3 worm cellular contexts compared by ENCODE assay signal in the genomic region with DNA sequence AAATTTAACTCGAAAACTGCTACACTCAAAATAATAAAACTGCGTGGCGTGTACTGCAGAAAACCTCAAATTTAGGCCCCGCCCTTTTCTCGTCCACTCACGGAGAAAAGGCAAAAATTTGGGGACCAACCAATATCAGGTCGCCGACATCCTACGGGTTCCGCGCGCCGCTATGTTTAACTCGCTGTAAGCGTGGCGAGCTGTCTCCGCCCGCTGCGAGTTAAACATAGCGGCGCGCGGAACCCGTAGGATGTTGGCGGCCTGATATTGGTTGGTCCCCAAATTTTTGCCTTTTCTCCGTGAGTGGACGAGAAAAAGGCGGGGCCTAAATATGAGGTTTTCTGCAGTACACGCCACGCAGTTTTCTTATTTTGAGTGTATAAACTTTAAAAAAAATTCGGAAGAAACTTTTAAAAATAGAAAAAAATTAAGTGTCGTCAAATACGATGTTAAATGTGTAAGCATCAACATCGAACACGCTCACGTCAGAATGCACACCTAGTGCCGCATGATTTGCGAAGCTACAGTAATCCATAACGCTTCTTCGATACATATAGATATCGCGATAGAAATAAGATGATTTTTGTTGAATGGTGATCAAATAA.
TF ChIP-seq lines count a peak whose summit lies in the region.

No protein-coding gene starts in this region.

TF ChIP-seq in whole organism, L1 larva, 84 proteins besides CTCF, POLR2A, EP300 and RAD21:
- TF ChIP-seq snpc-4 (tag; optimal IDR thresholded peaks at IDR 0.05; lab: Kevin White, UChicago) = peak; percentile 67

TF ChIP-seq in whole organism, L4 larva, 104 proteins besides CTCF, POLR2A, EP300 and RAD21:
- TF ChIP-seq lim-7 (GFP tag; IDR thresholded peaks at IDR 0.05; lab: Robert Waterston, UW) (0 out of 2 replicates have a peak, but pooled peaks have one; percentile 6), F49E8.2 (tag; optimal IDR thresholded peaks at IDR 0.05; lab: Kevin White, UChicago; ENCODE audit: borderline replicate concordance) (peak; percentile 40), lin-38 (GFP tag; IDR thresholded peaks at IDR 0.05; lab: Robert Waterston, UW) (0 out of 2 replicates have a peak, but pooled peaks have one; percentile 21)

TF ChIP-seq in whole organism, young adult, 124 proteins besides CTCF, POLR2A, EP300 and RAD21:
- TF ChIP-seq lin-26 (GFP tag; IDR thresholded peaks at IDR 0.05; lab: Robert Waterston, UW) = 0 out of 2 replicates have a peak, but pooled peaks have one; percentile 26
- TF ChIP-seq snpc-4 (GFP tag; optimal IDR thresholded peaks at IDR 0.05; lab: Kevin White, UChicago) = peak; percentile 74
- TF ChIP-seq snpc-4 (tag; optimal IDR thresholded peaks at IDR 0.05; lab: Kevin White, UChicago) = peak in 3 of 4 experiments; percentile 90 to 97 (median 95)
- TF ChIP-seq pbrm-1 (GFP tag; IDR thresholded peaks at IDR 0.05; lab: Robert Waterston, UW) = peak; percentile 63
- TF ChIP-seq madf-6 (GFP tag; IDR thresholded peaks at IDR 0.05; lab: Robert Waterston, UW) = peak; percentile 8; the same call in 1 of the 2 replicates
- peak; percentile 3 for TF ChIP-seq xnd-1 (tag; optimal IDR thresholded peaks at IDR 0.05; lab: Kevin White, UChicago)
- peak; percentile 82 for TF ChIP-seq hmg-1.2 (GFP tag; IDR thresholded peaks at IDR 0.05; lab: Robert Waterston, UW)
- TF ChIP-seq snpc-1.1 (tag; optimal IDR thresholded peaks at IDR 0.05; lab: Kevin White, UChicago; ENCODE audit: insufficient read depth) = peak; percentile 85
- peak; percentile 47; the same call in 1 of the 2 replicates for TF ChIP-seq attf-6 (GFP tag; IDR thresholded peaks at IDR 0.05; lab: Robert Waterston, UW)
- peak; percentile 35 for TF ChIP-seq lsl-1 (GFP tag; optimal IDR thresholded peaks at IDR 0.05; lab: Kevin White, UChicago)
- TF ChIP-seq hsf-1 (GFP tag; IDR thresholded peaks at IDR 0.05; lab: Robert Waterston, UW) = peak; percentile 40; the same call in 1 of the 2 replicates
